Worm (Caenorhabditis elegans) whole organism, L2 larva: Measurements from ENCODE around the gene rpl-28.

Experiments
- blmp-1 ChIP-seq: sonication (generic microtip); optimal IDR thresholded peaks from 2 replicates; lab custom pipeline; 2017; ENCODE audit warnings: missing genetic modification characterization, mild to moderate bottlenecking, missing compliant biosample characterization, antibody characterized with exemption, moderate library complexity; ENCODE audit not compliant: insufficient read depth
- nhr-237 ChIP-seq: fragments of 150-350 bp; optimal IDR thresholded peaks from 2 replicates; lab custom pipeline; 2014; ENCODE audit warnings: missing biosample characterization, missing genetic modification characterization
- skn-1 ChIP-seq: sonication (generic microtip); optimal IDR thresholded peaks from 2 replicates; lab custom pipeline; 2017; ENCODE audit warnings: missing biosample characterization, missing genetic modification characterization
- unc-55 ChIP-seq: fragments of 150-350 bp; sonication (generic microtip); optimal IDR thresholded peaks from 3 replicates; lab custom pipeline; 2014; ENCODE audit warnings: missing biosample characterization, missing genetic modification reagents, missing genetic modification characterization

- TF ChIP-seq blmp-1 (tag; lab: Kevin White, UChicago): no peak
- peak; percentile 11 for TF ChIP-seq skn-1 (tag; lab: Kevin White, UChicago)
- TF ChIP-seq nhr-237 (tag; lab: Kevin White, UChicago): no peak
- TF ChIP-seq unc-55 (GFP tag; lab: Kevin White, UChicago): peak; percentile 34
Measured at ce11 chrV:12697364-12697901, 30.5 kb downstream of the rpl-28 start, which contains the start of gene istr-1.
